Fruit fly (Drosophila melanogaster) whole organism, embryonic: ENCODE data around the gene Mipp2.
A peak's percentile ranks its signal among the peaks of the same experiment; 100 is the strongest.

ENCODE experiments used
- Abd-B ChIP-seq: fragments of 200-800 bp; sonication (Bioruptor generic); optimal IDR thresholded peaks from 2 replicates; lab custom pipeline; 2018; ENCODE audit warnings: missing biosample characterization, mild to moderate bottlenecking, missing genetic modification characterization, moderate library complexity
- Asciz ChIP-seq: fragments of 200-800 bp; sonication (Bioruptor generic); optimal IDR thresholded peaks from 2 replicates; lab custom pipeline; 2017; ENCODE audit warnings: missing biosample characterization, mild to moderate bottlenecking, missing genetic modification characterization, missing genetic modification reagents
- Blimp-1 ChIP-seq: fragments of 200-800 bp; sonication (Bioruptor generic); optimal IDR thresholded peaks from 3 replicates; lab custom pipeline; 2018; ENCODE audit warnings: missing biosample characterization, missing genetic modification characterization, mild to moderate bottlenecking, moderate library complexity, missing genetic modification reagents
- CG10147 ChIP-seq: fragments of 200-800 bp; sonication (Bioruptor generic); optimal IDR thresholded peaks from 2 replicates; lab custom pipeline; 2019; ENCODE audit warnings: missing biosample characterization, mild to moderate bottlenecking, missing genetic modification characterization, moderate library complexity
- CG10431 ChIP-seq: fragments of 200-800 bp; sonication (Bioruptor generic); optimal IDR thresholded peaks from 3 replicates; lab custom pipeline; 2018; ENCODE audit warnings: missing biosample characterization, mild to moderate bottlenecking, missing genetic modification characterization
- CG11723 ChIP-seq: fragments of 200-800 bp; sonication (Bioruptor generic); optimal IDR thresholded peaks from 2 replicates; lab custom pipeline; 2017; ENCODE audit warnings: missing biosample characterization, mild to moderate bottlenecking, missing genetic modification characterization
- CG12071 ChIP-seq: fragments of 200-800 bp; sonication (Bioruptor generic); optimal IDR thresholded peaks from 3 replicates; lab custom pipeline; 2018; ENCODE audit warnings: missing biosample characterization, mild to moderate bottlenecking, missing genetic modification characterization
- CG12744 ChIP-seq: fragments of 200-800 bp; sonication (Bioruptor generic); optimal IDR thresholded peaks from 2 replicates; lab custom pipeline; 2016; ENCODE audit warnings: missing biosample characterization, missing genetic modification characterization
- CG12942 ChIP-seq: fragments of 200-800 bp; sonication (Bioruptor generic); optimal IDR thresholded peaks from 3 replicates; lab custom pipeline; 2016; ENCODE audit warnings: missing biosample characterization, missing genetic modification characterization
- CG13287 ChIP-seq: fragments of 200-800 bp; sonication (Bioruptor generic); IDR thresholded peaks from 2 replicates; pipeline ENCODE4 v1.3.6; 2022; ENCODE audit warnings: missing biosample characterization, missing genetic modification characterization; ENCODE audit not compliant: partially characterized antibody
- CG17385 ChIP-seq: fragments of 200-800 bp; sonication (Bioruptor generic); optimal IDR thresholded peaks from 3 replicates; lab custom pipeline; 2018; ENCODE audit warnings: missing biosample characterization, mild to moderate bottlenecking, missing genetic modification characterization
- CG17568 ChIP-seq: fragments of 200-800 bp; sonication (Bioruptor generic); optimal IDR thresholded peaks from 2 replicates; lab custom pipeline; 2018; ENCODE audit warnings: missing biosample characterization, mild to moderate bottlenecking, missing genetic modification characterization, moderate library complexity
- CG18262 ChIP-seq: fragments of 200-800 bp; optimal IDR thresholded peaks from 3 replicates; lab custom pipeline; 2019; ENCODE audit warnings: missing biosample characterization, mild to moderate bottlenecking, missing genetic modification characterization, moderate library complexity
- CG18764 ChIP-seq: fragments of 200-800 bp; sonication (Bioruptor generic); optimal IDR thresholded peaks from 3 replicates; lab custom pipeline; 2016; ENCODE audit warnings: missing biosample characterization, missing genetic modification characterization
- CG3726 ChIP-seq: fragments of 200-800 bp; sonication (Bioruptor generic); IDR thresholded peaks from 3 replicates; pipeline ENCODE4, ENCODE4 v1.3.6; 2022; ENCODE audit warnings: missing biosample characterization, missing genetic modification characterization
- CG3995 ChIP-seq: fragments of 200-800 bp; sonication (Bioruptor generic); optimal IDR thresholded peaks from 3 replicates; lab custom pipeline; 2016; ENCODE audit warnings: missing biosample characterization, missing genetic modification characterization
- CG4854 ChIP-seq: fragments of 200-800 bp; sonication (Bioruptor generic); optimal IDR thresholded peaks from 2 replicates; lab custom pipeline; 2016; ENCODE audit warnings: missing biosample characterization, missing genetic modification characterization, inconsistent platforms
- CG5180 ChIP-seq: fragments of 200-800 bp; sonication (Bioruptor generic); optimal IDR thresholded peaks from 3 replicates; lab custom pipeline; 2017; ENCODE audit warnings: missing biosample characterization, missing genetic modification characterization, mild to moderate bottlenecking, moderate library complexity, missing genetic modification reagents
- CG5245 ChIP-seq: fragments of 200-800 bp; sonication (Bioruptor generic); optimal IDR thresholded peaks from 3 replicates; lab custom pipeline; 2016; ENCODE audit warnings: missing biosample characterization, missing genetic modification characterization
- CG6272 ChIP-seq: fragments of 200-800 bp; sonication (Bioruptor generic); IDR thresholded peaks from 2 replicates; pipeline ENCODE4 v1.3.6; 2022; ENCODE audit warnings: missing biosample characterization, missing genetic modification characterization
- CG6791 ChIP-seq: fragments of 200-800 bp; sonication (Bioruptor generic); IDR thresholded peaks from 3 replicates; pipeline ENCODE4 v1.3.6; 2022; ENCODE audit warnings: missing biosample characterization, missing genetic modification characterization; ENCODE audit not compliant: partially characterized antibody
- CG7271 ChIP-seq: fragments of 200-800 bp; sonication (Bioruptor generic); optimal IDR thresholded peaks from 2 replicates; lab custom pipeline; 2018; ENCODE audit warnings: missing biosample characterization, mild to moderate bottlenecking, missing genetic modification characterization, moderate library complexity
- CG8924 ChIP-seq: fragments of 200-800 bp; optimal IDR thresholded peaks from 3 replicates; lab custom pipeline; 2019; ENCODE audit warnings: missing biosample characterization, mild to moderate bottlenecking, missing genetic modification characterization, moderate library complexity
- CG9215 ChIP-seq: fragments of 200-800 bp; sonication (Bioruptor generic); IDR thresholded peaks from 2 replicates; pipeline ENCODE4 v1.3.6; 2022; ENCODE audit warnings: missing biosample characterization, missing genetic modification characterization
- CG9437 ChIP-seq: fragments of 200-800 bp; sonication (Bioruptor generic); optimal IDR thresholded peaks from 2 replicates; lab custom pipeline; 2018; ENCODE audit warnings: missing biosample characterization, mild to moderate bottlenecking, missing genetic modification characterization
- CG9817 ChIP-seq: fragments of 200-800 bp; sonication (Bioruptor generic); optimal IDR thresholded peaks from 2 replicates; lab custom pipeline; 2018; ENCODE audit warnings: missing biosample characterization, mild to moderate bottlenecking, missing genetic modification characterization, moderate library complexity
- D19B ChIP-seq: fragments of 200-800 bp; sonication (Bioruptor generic); optimal IDR thresholded peaks from 2 replicates; lab custom pipeline; 2017; ENCODE audit warnings: missing biosample characterization, mild to moderate bottlenecking, missing genetic modification characterization
- Dll ChIP-seq: fragments of 200-800 bp; sonication (Bioruptor generic); IDR thresholded peaks from 4 replicates; pipeline ENCODE4 v1.3.6; 2022; ENCODE audit warnings: missing biosample characterization, missing genetic modification characterization; ENCODE audit not compliant: partially characterized antibody
- Gsc ChIP-seq: fragments of 200-800 bp; sonication (Bioruptor generic); IDR thresholded peaks from 2 replicates; pipeline ENCODE4 v1.3.6; 2022; ENCODE audit warnings: missing biosample characterization, missing genetic modification characterization
- HLHmδ ChIP-seq: fragments of 200-800 bp; sonication (Bioruptor generic); optimal IDR thresholded peaks from 2 replicates; lab custom pipeline; 2018; ENCODE audit warnings: missing biosample characterization, mild to moderate bottlenecking, missing genetic modification characterization, moderate library complexity
- Meics ChIP-seq: fragments of 200-800 bp; sonication (Bioruptor generic); optimal IDR thresholded peaks from 2 replicates; lab custom pipeline; 2017; ENCODE audit warnings: missing biosample characterization, mild to moderate bottlenecking, missing genetic modification characterization
- NC2α ChIP-seq: fragments of 200-800 bp; sonication (Bioruptor generic); optimal IDR thresholded peaks from 2 replicates; lab custom pipeline; 2016; ENCODE audit warnings: missing biosample characterization, missing genetic modification characterization
- Usf ChIP-seq: fragments of 200-800 bp; sonication (Bioruptor generic); optimal IDR thresholded peaks from 2 replicates; lab custom pipeline; 2017; ENCODE audit warnings: missing genotype, missing biosample characterization, missing genetic modification characterization
- bcd ChIP-seq: fragments of 200-800 bp; sonication (Bioruptor generic); optimal IDR thresholded peaks from 2 replicates; lab custom pipeline; 2017; ENCODE audit warnings: missing biosample characterization, mild to moderate bottlenecking, missing genetic modification characterization
- cad ChIP-seq: fragments of >200 bp; optimal IDR thresholded peaks from 2 replicates; lab custom pipeline; 2017; ENCODE audit warnings: missing biosample characterization, missing genetic modification characterization
- dan ChIP-seq: fragments of 200-800 bp; sonication (Bioruptor generic); IDR thresholded peaks from 2 replicates; pipeline ENCODE4 v1.3.6; 2022; ENCODE audit warnings: missing biosample characterization, missing genetic modification characterization
- dpn ChIP-seq, 2 experiments: fragments of 200-800 bp; sonication (Bioruptor generic); optimal IDR thresholded peaks; 3 replicates each; lab custom pipeline; 2016; ENCODE audit warnings: missing biosample characterization in 2 of 2, missing genetic modification characterization in 2 of 2
- hkb ChIP-seq, 2 experiments: fragments of 200-800 bp in 1 of 2; fragments of >200 bp in 1 of 2; sonication (Bioruptor generic) in 1 of 2; IDR thresholded peaks in 1 of 2; optimal IDR thresholded peaks in 1 of 2; 2 replicates each; pipeline versions ENCODE4 v1.3.6 to Lab custom; 2017 to 2022; ENCODE audit warnings: missing biosample characterization in 1 of 2, missing genetic modification characterization in 1 of 2
- ind ChIP-seq: fragments of 200-800 bp; sonication (Bioruptor generic); optimal IDR thresholded peaks from 3 replicates; lab custom pipeline; 2016; ENCODE audit warnings: missing biosample characterization, missing genetic modification characterization
- lola ChIP-seq, 3 experiments: fragments of >200 bp in 2 of 3; fragments of 200-800 bp in 1 of 3; sonication (Bioruptor generic) in 1 of 3; optimal IDR thresholded peaks; 2 replicates each; lab custom pipeline; 2017 to 2019; ENCODE audit warnings: missing biosample characterization in 3 of 3, missing genetic modification characterization in 3 of 3, mild to moderate bottlenecking in 1 of 3, moderate library complexity in 1 of 3
- nerfin-1 ChIP-seq: fragments of 200-800 bp; sonication (Bioruptor generic); optimal IDR thresholded peaks from 3 replicates; lab custom pipeline; 2019; ENCODE audit warnings: missing biosample characterization, mild to moderate bottlenecking, missing genetic modification characterization, moderate library complexity
- nerfin-2 ChIP-seq: fragments of 200-800 bp; sonication (Bioruptor generic); IDR thresholded peaks from 2 replicates; pipeline ENCODE4 v1.3.6; 2022; ENCODE audit warnings: missing biosample characterization, missing genetic modification characterization; ENCODE audit not compliant: partially characterized antibody
- psq ChIP-seq: fragments of 200-800 bp; sonication (Bioruptor generic); optimal IDR thresholded peaks from 2 replicates; lab custom pipeline; 2017; ENCODE audit warnings: missing biosample characterization, missing genetic modification characterization
- seq ChIP-seq: fragments of 200-800 bp; sonication (Bioruptor generic); IDR thresholded peaks from 2 replicates; pipeline ENCODE4 v1.3.6; 2022; ENCODE audit warnings: missing biosample characterization, missing genetic modification characterization
- sim ChIP-seq: fragments of 200-800 bp; sonication (Bioruptor generic); IDR thresholded peaks from 2 replicates; pipeline ENCODE4 v1.3.6; 2022; ENCODE audit warnings: missing biosample characterization, missing genetic modification characterization
- sna ChIP-seq: fragments of 200-800 bp; sonication (Bioruptor generic); IDR thresholded peaks from 2 replicates; pipeline ENCODE4 v1.3.6; 2022; ENCODE audit warnings: missing biosample characterization, missing genetic modification characterization; ENCODE audit not compliant: partially characterized antibody
- stwl ChIP-seq: fragments of 200-800 bp; sonication (Bioruptor generic); optimal IDR thresholded peaks from 3 replicates; lab custom pipeline; 2018; ENCODE audit warnings: missing biosample characterization, mild to moderate bottlenecking, missing genetic modification characterization, moderate library complexity
- unpg ChIP-seq: fragments of 200-800 bp; sonication (Bioruptor generic); optimal IDR thresholded peaks from 3 replicates; lab custom pipeline; 2018; ENCODE audit warnings: missing biosample characterization, mild to moderate bottlenecking, missing genetic modification characterization, moderate library complexity
- vnd ChIP-seq: fragments of 200-800 bp; sonication (Bioruptor generic); IDR thresholded peaks from 3 replicates; pipeline ENCODE4 v1.3.6; 2022; ENCODE audit warnings: missing biosample characterization, missing genetic modification characterization; ENCODE audit not compliant: partially characterized antibody

The Mipp2 gene

dm6 chrX:6039431-6040016 is 51.7 kb downstream of the Mipp2 start, which contains the start of gene CG5937 (continued):
- TF ChIP-seq CG3995 (GFP tag; lab: Kevin White, UChicago) (no peak), cad (GFP tag; lab: Kevin White, UChicago) (no peak), dpn (GFP tag; optimal IDR thresholded peaks at IDR 0.05; lab: Kevin White, UChicago) (no peak), Meics (GFP tag; lab: Kevin White, UChicago) (peak; percentile 47), Asciz (GFP tag; lab: Kevin White, UChicago) (no peak), CG5180 (peak; percentile 33), ind (no peak), sna (GFP tag; lab: Robert Waterston, UW) (no peak), Gsc (GFP tag; lab: Robert Waterston, UW) (no peak), CG10147 (GFP tag; lab: Kevin White, UChicago) (peak; percentile 18), CG18764 (GFP tag; lab: Kevin White, UChicago) (no peak), lola (GFP tag; optimal IDR thresholded peaks at IDR 0.05; lab: Kevin White, UChicago) (peak in 1 of 3 experiments; percentile 4), CG7271 (tag; lab: Kevin White, UChicago) (no peak), CG9437 (GFP tag; lab: Kevin White, UChicago) (no peak), CG10431 (no peak), CG4854 (GFP tag; lab: Kevin White, UChicago) (no peak), CG12942 (GFP tag; lab: Kevin White, UChicago) (no peak), CG12071 (GFP tag; lab: Kevin White, UChicago) (no peak), hkb (optimal IDR thresholded peaks at IDR 0.05; lab: Kevin White, UChicago) (no peak), hkb (GFP tag; IDR thresholded peaks at IDR 0.05; lab: Robert Waterston, UW) (no peak), D19B (peak; percentile 8), CG13287 (GFP tag; lab: Robert Waterston, UW) (no peak), unpg (GFP tag; lab: Kevin White, UChicago) (no peak), Abd-B (GFP tag; lab: Kevin White, UChicago) (no peak), stwl (tag; lab: Kevin White, UChicago) (no peak), Blimp-1 (GFP tag; lab: Kevin White, UChicago) (peak; percentile 5), NC2α (GFP tag; lab: Kevin White, UChicago) (no peak), dan (no peak), bcd (GFP tag; lab: Kevin White, UChicago) (no peak), CG3726 (GFP tag; lab: Robert Waterston, UW) (no peak), CG6791 (0 out of 3 replicates have a peak, but pooled peaks have one; percentile 39), nerfin-1 (tag; lab: Kevin White, UChicago) (no peak), seq (GFP tag; lab: Robert Waterston, UW) (no peak), CG17568 (no peak), CG5245 (GFP tag; lab: Kevin White, UChicago) (no peak), Usf (GFP tag; lab: Kevin White, UChicago) (no peak), nerfin-2 (no peak), psq (GFP tag; lab: Kevin White, UChicago) (no peak), sim (GFP tag; lab: Robert Waterston, UW) (no peak), vnd (no peak), CG8924 (tag; lab: Kevin White, UChicago) (peak; percentile 4), CG9817 (tag; lab: Kevin White, UChicago) (no peak), CG18262 (peak; percentile 18), CG17385 (peak; percentile 33), Dll (GFP tag; lab: Robert Waterston, UW) (no peak), CG9215 (GFP tag; lab: Robert Waterston, UW) (no peak), CG12744 (no peak), HLHmδ (GFP tag; lab: Kevin White, UChicago) (no peak), CG11723 (GFP tag; lab: Kevin White, UChicago) (no peak), CG6272 (GFP tag; lab: Robert Waterston, UW) (no peak)
